Fruit fly (Drosophila melanogaster): ENCODE data around the gene Srp54.

Gene Srp54

DNA sequence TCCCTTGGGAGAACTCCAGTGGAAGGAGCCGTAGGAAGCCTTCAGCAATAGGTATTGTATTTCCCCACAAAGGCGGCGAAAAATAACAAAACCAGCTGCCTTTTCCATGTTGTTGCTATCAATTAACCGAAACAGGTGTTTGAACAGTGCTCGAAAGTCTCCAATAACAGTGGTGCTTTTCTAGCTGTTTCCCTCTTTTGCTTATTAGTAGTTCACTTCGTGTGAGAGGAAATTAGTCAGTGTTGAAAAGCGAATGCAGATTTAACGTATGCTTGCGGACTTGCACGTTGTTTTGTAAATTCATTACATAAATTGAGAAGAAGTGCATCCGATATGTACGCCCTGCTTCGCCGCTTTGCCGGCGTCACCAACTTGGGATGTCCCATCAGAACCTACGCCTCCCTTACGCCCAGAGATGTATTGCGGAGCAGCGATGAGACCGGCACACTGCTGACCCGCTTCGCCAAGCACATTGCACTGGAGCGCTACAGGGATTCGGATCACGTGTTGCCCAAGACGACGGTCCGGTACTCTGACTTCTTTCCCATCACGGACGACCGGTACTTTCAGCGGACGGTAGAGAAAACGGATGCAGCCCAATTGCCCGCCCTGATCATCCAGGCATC is 26.0 kb downstream of the Srp54 start, which contains the start of the genes Datp and CG4619 (continued):
- TF ChIP-seq slbo (GFP tag; IDR thresholded peaks at IDR 0.05) = peak; percentile 71
- TF ChIP-seq CrebB (tag; optimal IDR thresholded peaks at IDR 0.05) = no peak
- TF ChIP-seq ranshi (GFP tag; IDR thresholded peaks at IDR 0.05) = no peak
- TF ChIP-seq dm (GFP tag; optimal IDR thresholded peaks at IDR 0.05) = peak; percentile 89
- peak; percentile 32 for TF ChIP-seq CG18764 (GFP tag; optimal IDR thresholded peaks at IDR 0.05)
- peak; percentile 30 for TF ChIP-seq Sry-δ (GFP tag; optimal IDR thresholded peaks at IDR 0.05)
- TF ChIP-seq CG11723 (GFP tag; optimal IDR thresholded peaks at IDR 0.05) = no peak
- TF ChIP-seq pzg (GFP tag; optimal IDR thresholded peaks at IDR 0.05) = peak; percentile 79
- no peak for TF ChIP-seq CG7357 (GFP tag; IDR thresholded peaks at IDR 0.05)
- no peak for TF ChIP-seq trh (GFP tag; optimal IDR thresholded peaks at IDR 0.05)
- TF ChIP-seq CG13287 (GFP tag; IDR thresholded peaks at IDR 0.05; ENCODE audit: partially characterized antibody) = peak; percentile 26; the same call in 1 of the 2 replicates
- no peak for TF ChIP-seq nau (GFP tag; optimal IDR thresholded peaks at IDR 0.05)
- TF ChIP-seq ftz-f1 (GFP tag; optimal IDR thresholded peaks at IDR 0.05) = no peak
- TF ChIP-seq CG7928 (GFP tag; optimal IDR thresholded peaks at IDR 0.05) = no peak
- no peak for TF ChIP-seq pan (optimal IDR thresholded peaks at IDR 0.05)
- TF ChIP-seq pan (GFP tag; optimal IDR thresholded peaks at IDR 0.05 in 1 of 2, IDR thresholded peaks at IDR 0.05 in 1 of 2) = no peak
- TF ChIP-seq Hr3 (GFP tag; optimal IDR thresholded peaks at IDR 0.05) = no peak
- no peak for TF ChIP-seq Fer2 (tag; optimal IDR thresholded peaks at IDR 0.05)
- TF ChIP-seq fd64A (GFP tag; optimal IDR thresholded peaks at IDR 0.05) = no peak
- no peak for TF ChIP-seq tll (GFP tag; optimal IDR thresholded peaks at IDR 0.05)
- TF ChIP-seq CG6791 (GFP tag; IDR thresholded peaks at IDR 0.05; ENCODE audit: partially characterized antibody) = peak; percentile 65; the same call in 1 of the 3 replicates
- peak; percentile 26 for TF ChIP-seq tx (GFP tag; optimal IDR thresholded peaks at IDR 0.05)
- no peak for TF ChIP-seq gt (GFP tag; IDR thresholded peaks at IDR 0.05)
- TF ChIP-seq CG3163 (GFP tag; optimal IDR thresholded peaks at IDR 0.05) = peak; percentile 13
- TF ChIP-seq CG14050 (GFP tag; IDR thresholded peaks at IDR 0.05) = no peak; the same call in 2 of the 3 replicates
- TF ChIP-seq CG11085 (GFP tag; IDR thresholded peaks at IDR 0.05) = 0 out of 2 replicates have a peak, but pooled peaks have one; percentile 40
- no peak for TF ChIP-seq Nf-YC (tag; optimal IDR thresholded peaks at IDR 0.05)
- TF ChIP-seq NK7.1 (GFP tag; optimal IDR thresholded peaks at IDR 0.05) = no peak
- TF ChIP-seq CG11696 (GFP tag; IDR thresholded peaks at IDR 0.05) = no peak
- peak; percentile 30 for TF ChIP-seq CG7987 (GFP tag; optimal IDR thresholded peaks at IDR 0.05)
- TF ChIP-seq gfzf (GFP tag; optimal IDR thresholded peaks at IDR 0.05) = no peak
- TF ChIP-seq B-H1 (GFP tag; IDR thresholded peaks at IDR 0.05) = no peak
- TF ChIP-seq CG3995 (GFP tag; optimal IDR thresholded peaks at IDR 0.05) = peak; percentile 36
- no peak for TF ChIP-seq Camta (GFP tag; optimal IDR thresholded peaks at IDR 0.05)
- TF ChIP-seq CG9609 (GFP tag; optimal IDR thresholded peaks at IDR 0.05) = peak; percentile 51
- TF ChIP-seq sna (GFP tag; IDR thresholded peaks at IDR 0.05; ENCODE audit: partially characterized antibody) = no peak; the same call in 1 of the 2 replicates
- peak; percentile 97 for TF ChIP-seq kah (GFP tag; optimal IDR thresholded peaks at IDR 0.05)
- peak; percentile 62; the same call in 2 of the 3 replicates for TF ChIP-seq Dbx (GFP tag; IDR thresholded peaks at IDR 0.05)
- peak; percentile 43 for TF ChIP-seq vfl (GFP tag; optimal IDR thresholded peaks at IDR 0.05)
- TF ChIP-seq pfk (GFP tag; optimal IDR thresholded peaks at IDR 0.05) = peak; percentile 9
- no peak for TF ChIP-seq ems (GFP tag; optimal IDR thresholded peaks at IDR 0.05)
- TF ChIP-seq br (optimal IDR thresholded peaks at IDR 0.05) = no peak
- peak; percentile 48 for TF ChIP-seq CG9876 (GFP tag; optimal IDR thresholded peaks at IDR 0.05)
- TF ChIP-seq Meics (GFP tag; optimal IDR thresholded peaks at IDR 0.05) = peak; percentile 39
- peak in 1 of 2 experiments; percentile 87 for TF ChIP-seq crp (GFP tag; optimal IDR thresholded peaks at IDR 0.05)
- TF ChIP-seq CG5953 (GFP tag; IDR thresholded peaks at IDR 0.05) = no peak
- peak; percentile 65; the same call in 2 of the 3 replicates for TF ChIP-seq H15 (GFP tag; IDR thresholded peaks at IDR 0.05)
- TF ChIP-seq sr (GFP tag; IDR thresholded peaks at IDR 0.05) = no peak
- no peak for TF ChIP-seq CG8478 (optimal IDR thresholded peaks at IDR 0.05)
- peak in 1 of 2 experiments; percentile 16 for TF ChIP-seq chif (GFP tag; optimal IDR thresholded peaks at IDR 0.05)
- TF ChIP-seq dati (GFP tag; IDR thresholded peaks at IDR 0.05) = no peak

Data from whole organism, embryonic.